Fruit fly (Drosophila melanogaster): ENCODE data around the gene Skp2.
A peak's percentile ranks its signal among the peaks of the same experiment; 100 is the strongest.

Skp2 gene

dm6 chr3R:4337580-4337979, at the start of gene Skp2, which contains the start of gene CG1103 (continued):
- TF ChIP-seq amos (GFP tag; IDR thresholded peaks at IDR 0.05; ENCODE audit: partially characterized antibody) (peak; percentile 47), chif (GFP tag; optimal IDR thresholded peaks at IDR 0.05) (no peak), CG1603 (tag; optimal IDR thresholded peaks at IDR 0.05) (peak; percentile 74), Fer2 (tag; optimal IDR thresholded peaks at IDR 0.05) (no peak), fd64A (GFP tag; optimal IDR thresholded peaks at IDR 0.05) (no peak), HLH4C (GFP tag; IDR thresholded peaks at IDR 0.05; ENCODE audit: partially characterized antibody) (peak; percentile 46; the same call in 1 of the 3 replicates), CG6791 (GFP tag; IDR thresholded peaks at IDR 0.05; ENCODE audit: partially characterized antibody) (peak; percentile 36; the same call in 1 of the 3 replicates), kay (GFP tag; optimal IDR thresholded peaks at IDR 0.05) (no peak), CG12744 (GFP tag; optimal IDR thresholded peaks at IDR 0.05) (no peak), lbe (GFP tag; optimal IDR thresholded peaks at IDR 0.05) (no peak), corto (GFP tag; optimal IDR thresholded peaks at IDR 0.05) (no peak), Blimp-1 (GFP tag; optimal IDR thresholded peaks at IDR 0.05) (no peak), CG17568 (GFP tag; optimal IDR thresholded peaks at IDR 0.05) (no peak), CG6254 (GFP tag; optimal IDR thresholded peaks at IDR 0.05) (no peak), CG13287 (GFP tag; IDR thresholded peaks at IDR 0.05; ENCODE audit: partially characterized antibody) (peak; percentile 68), kni (GFP tag; optimal IDR thresholded peaks at IDR 0.05) (no peak), lilli (GFP tag; optimal IDR thresholded peaks at IDR 0.05) (no peak), CG11560 (tag; IDR thresholded peaks at IDR 0.05) (peak; percentile 55; the same call in 2 of the 3 replicates), stwl (tag; optimal IDR thresholded peaks at IDR 0.05) (peak; percentile 94), Atf3 (GFP tag; optimal IDR thresholded peaks at IDR 0.05) (no peak), org-1 (GFP tag; optimal IDR thresholded peaks at IDR 0.05) (no peak), NK7.1 (GFP tag; optimal IDR thresholded peaks at IDR 0.05) (no peak), Mrtf (GFP tag; IDR thresholded peaks at IDR 0.05) (no peak), Lpt (GFP tag; optimal IDR thresholded peaks at IDR 0.05) (no peak), ssp (GFP tag; IDR thresholded peaks at IDR 0.05) (no peak), CG10366 (GFP tag; IDR thresholded peaks at IDR 0.05) (no peak), HLH54F (GFP tag; optimal IDR thresholded peaks at IDR 0.05) (no peak), CTCF (GFP tag; optimal IDR thresholded peaks at IDR 0.05) (peak; percentile 24), Opbp (GFP tag; IDR thresholded peaks at IDR 0.05; ENCODE audit: partially characterized antibody) (peak; percentile 60), usp (GFP tag; optimal IDR thresholded peaks at IDR 0.05) (no peak), row (GFP tag; IDR thresholded peaks at IDR 0.05) (peak; percentile 51; the same call in 1 of the 3 replicates), wor (GFP tag; IDR thresholded peaks at IDR 0.05) (no peak), CG33213 (GFP tag; optimal IDR thresholded peaks at IDR 0.05) (peak; percentile 26), CG10543 (GFP tag; optimal IDR thresholded peaks at IDR 0.05) (no peak), her (GFP tag; optimal IDR thresholded peaks at IDR 0.05) (no peak), MBD-R2 (GFP tag; IDR thresholded peaks at IDR 0.05) (peak; percentile 89), ems (GFP tag; optimal IDR thresholded peaks at IDR 0.05) (no peak), CG15514 (GFP tag; optimal IDR thresholded peaks at IDR 0.05) (peak; percentile 65), pan (optimal IDR thresholded peaks at IDR 0.05) (no peak), pan (GFP tag; optimal IDR thresholded peaks at IDR 0.05 in 1 of 2, IDR thresholded peaks at IDR 0.05 in 1 of 2) (no peak), CG3847 (GFP tag; IDR thresholded peaks at IDR 0.05) (peak; percentile 75), CG34224 (GFP tag; IDR thresholded peaks at IDR 0.05; ENCODE audit: partially characterized antibody) (peak; percentile 45; the same call in 2 of the 3 replicates), disco-r (GFP tag; optimal IDR thresholded peaks at IDR 0.05) (no peak), CG32532 (GFP tag; IDR thresholded peaks at IDR 0.05) (no peak), CG3163 (GFP tag; optimal IDR thresholded peaks at IDR 0.05) (peak; percentile 9), exex (tag; optimal IDR thresholded peaks at IDR 0.05) (no peak), CG34376 (GFP tag; optimal IDR thresholded peaks at IDR 0.05) (peak; percentile 1), Asciz (GFP tag; optimal IDR thresholded peaks at IDR 0.05) (no peak), MTF-1 (GFP tag; optimal IDR thresholded peaks at IDR 0.05; ENCODE audit: borderline replicate concordance) (no peak), H2.0 (GFP tag; IDR thresholded peaks at IDR 0.05) (no peak), CG18262 (tag; optimal IDR thresholded peaks at IDR 0.05) (no peak), Atf-2 (GFP tag; optimal IDR thresholded peaks at IDR 0.05) (no peak)
